Worm (Caenorhabditis elegans) whole organism, L3 larva: ENCODE results near the gene ZC376.8.

Source experiments
- ZK546.5 ChIP-seq: sonication (generic microtip); optimal IDR thresholded peaks from 2 replicates; lab custom pipeline; 2017; ENCODE audit warnings: missing biosample characterization, missing genetic modification characterization
- ceh-16 ChIP-seq: sonication (generic microtip); optimal IDR thresholded peaks from 2 replicates; lab custom pipeline; 2017; ENCODE audit warnings: missing biosample characterization, missing genetic modification characterization
- egl-27 ChIP-seq: sonication (generic microtip); optimal IDR thresholded peaks from 4 replicates; lab custom pipeline; 2017; ENCODE audit warnings: missing biosample characterization, missing genetic modification reagents, missing genetic modification characterization
- lin-15B ChIP-seq: fragments of 150-350 bp; optimal IDR thresholded peaks from 2 replicates; lab custom pipeline; 2014; ENCODE audit warnings: missing biosample characterization, missing genetic modification characterization
- nhr-11 ChIP-seq: fragments of 150-350 bp; optimal IDR thresholded peaks from 2 replicates; lab custom pipeline; 2014; ENCODE audit warnings: missing biosample characterization, missing genetic modification characterization
- nhr-237 ChIP-seq: fragments of 150-350 bp; optimal IDR thresholded peaks from 2 replicates; lab custom pipeline; 2014; ENCODE audit warnings: missing biosample characterization, missing genetic modification characterization
- nhr-76 ChIP-seq: fragments of 150-350 bp; sonication (generic microtip); optimal IDR thresholded peaks from 5 replicates; lab custom pipeline; 2014; ENCODE audit warnings: missing biosample characterization, missing genetic modification characterization
- snpc-4 ChIP-seq: fragments of 150-350 bp; optimal IDR thresholded peaks from 2 replicates; lab custom pipeline; 2014; ENCODE audit warnings: missing biosample characterization, missing genetic modification characterization
- unc-62 ChIP-seq: fragments of 150-350 bp; sonication (generic microtip); optimal IDR thresholded peaks from 4 replicates; lab custom pipeline; 2014; ENCODE audit warnings: missing biosample characterization, missing genetic modification reagents, missing genetic modification characterization
- ztf-11 ChIP-seq: fragments of 150-350 bp; optimal IDR thresholded peaks from 2 replicates; lab custom pipeline; 2014; ENCODE audit warnings: missing biosample characterization, missing genetic modification characterization

ce11 chrV:14179947-14180346, at the start of gene ZC376.8:
- TF ChIP-seq egl-27 (tag; lab: Kevin White, UChicago) (no peak), nhr-237 (tag; lab: Kevin White, UChicago) (no peak), ceh-16 (tag; lab: Kevin White, UChicago) (no peak), lin-15B (tag; lab: Kevin White, UChicago) (no peak), nhr-76 (tag; lab: Kevin White, UChicago) (no peak), unc-62 (GFP tag; lab: Kevin White, UChicago) (no peak), ztf-11 (tag; lab: Kevin White, UChicago) (no peak), nhr-11 (tag; lab: Kevin White, UChicago) (no peak), snpc-4 (tag; lab: Kevin White, UChicago) (no peak), ZK546.5 (tag; lab: Kevin White, UChicago) (no peak)
